Worm (Caenorhabditis elegans): ENCODE data around the gene W03F9.4.
A peak's percentile ranks its signal among the peaks of the same experiment; 100 is the strongest.

Gene W03F9.4

ce11 chrV:166687-167086 lies 15.5 kb upstream of the W03F9.4 start, which contains the start of gene Y108G3AL.2:
Gene Y108G3AL.2 (plus strand): TSS chrV:166987.
- no peak for TF ChIP-seq C34B4.2 (tag; optimal IDR thresholded peaks at IDR 0.05)

- no peak for TF ChIP-seq fkh-10 (GFP tag; optimal IDR thresholded peaks at IDR 0.05)
- no peak for TF ChIP-seq nhr-84 (tag; optimal IDR thresholded peaks at IDR 0.05)
- TF ChIP-seq jun-1 (tag; optimal IDR thresholded peaks at IDR 0.05): no peak
- no peak for TF ChIP-seq lir-3 (tag; optimal IDR thresholded peaks at IDR 0.05; ENCODE audit: poor library complexity)
- no peak for TF ChIP-seq nhr-237 (tag; optimal IDR thresholded peaks at IDR 0.05)
- no peak for TF ChIP-seq nhr-11 (tag; optimal IDR thresholded peaks at IDR 0.05)
- no peak for TF ChIP-seq nhr-28 (tag; optimal IDR thresholded peaks at IDR 0.05)
- TF ChIP-seq pag-3 (tag; optimal IDR thresholded peaks at IDR 0.05; ENCODE audit: borderline replicate concordance, insufficient read depth): no peak
- peak in 1 of 2 experiments; percentile 43 for TF ChIP-seq mdl-1 (tag; optimal IDR thresholded peaks at IDR 0.05)
- TF ChIP-seq snu-23 (GFP tag; optimal IDR thresholded peaks at IDR 0.05): peak; percentile 70
- TF ChIP-seq C04F5.9 (tag; optimal IDR thresholded peaks at IDR 0.05): no peak
- TF ChIP-seq fkh-4 (tag; optimal IDR thresholded peaks at IDR 0.05; ENCODE audit: borderline replicate concordance): peak; percentile 27
- TF ChIP-seq grh-1 (GFP tag; IDR thresholded peaks at IDR 0.05): no peak
- peak in 2 of 6 experiments; percentile 11 to 19 for TF ChIP-seq elt-3 (tag; optimal IDR thresholded peaks at IDR 0.05)
- no peak for TF ChIP-seq ceh-8 (GFP tag; optimal IDR thresholded peaks at IDR 0.05)
- TF ChIP-seq egl-27 (tag; optimal IDR thresholded peaks at IDR 0.05): no peak
- peak; percentile 52 for TF ChIP-seq xbp-1 (tag; optimal IDR thresholded peaks at IDR 0.05)
- TF ChIP-seq zip-4 (GFP tag; optimal IDR thresholded peaks at IDR 0.05): no peak
- no peak for TF ChIP-seq zag-1 (tag; optimal IDR thresholded peaks at IDR 0.05)
- no peak for TF ChIP-seq ceh-88 (GFP tag; IDR thresholded peaks at IDR 0.05)
- TF ChIP-seq unc-86 (tag; optimal IDR thresholded peaks at IDR 0.05): peak; percentile 38
- TF ChIP-seq aha-1 (tag; optimal IDR thresholded peaks at IDR 0.05): no peak
- no peak for TF ChIP-seq Y116A8C.19 (tag; optimal IDR thresholded peaks at IDR 0.05; ENCODE audit: borderline replicate concordance)
- TF ChIP-seq fos-1 (tag; optimal IDR thresholded peaks at IDR 0.05): peak; percentile 51
- no peak for TF ChIP-seq hlh-4 (tag; optimal IDR thresholded peaks at IDR 0.05)
- TF ChIP-seq efl-3 (GFP tag; optimal IDR thresholded peaks at IDR 0.05): no peak
- TF ChIP-seq isw-1 (GFP tag; IDR thresholded peaks at IDR 0.05): peak; percentile 15; the same call in 1 of the 2 replicates
- peak; percentile 91 to 97 (median 96) for TF ChIP-seq dpl-1 (GFP tag; optimal IDR thresholded peaks at IDR 0.05)
- peak; percentile 59 to 84 for TF ChIP-seq lsy-2 (tag; optimal IDR thresholded peaks at IDR 0.05)
- TF ChIP-seq ztf-4 (tag; optimal IDR thresholded peaks at IDR 0.05): no peak
- TF ChIP-seq rnt-1 (tag; optimal IDR thresholded peaks at IDR 0.05): peak; percentile 54
- peak; percentile 61 for TF ChIP-seq nhr-47 (tag; optimal IDR thresholded peaks at IDR 0.05)
- peak; percentile 74 for TF ChIP-seq nhr-71 (tag; optimal IDR thresholded peaks at IDR 0.05)
- TF ChIP-seq blmp-1 (tag; optimal IDR thresholded peaks at IDR 0.05): peak; percentile 37
- TF ChIP-seq sup-37 (GFP tag; optimal IDR thresholded peaks at IDR 0.05): no peak
- TF ChIP-seq ceh-82 (tag; optimal IDR thresholded peaks at IDR 0.05): peak; percentile 31 to 53 (median 51)
- TF ChIP-seq irx-1 (tag; optimal IDR thresholded peaks at IDR 0.05): peak; percentile 68
- peak; percentile 33 for TF ChIP-seq nhr-90 (tag; optimal IDR thresholded peaks at IDR 0.05; ENCODE audit: poor library complexity)
- TF ChIP-seq nhr-12 (tag; optimal IDR thresholded peaks at IDR 0.05): no peak
- TF ChIP-seq lin-14 (GFP tag; optimal IDR thresholded peaks at IDR 0.05): no peak
- peak; percentile 8 for TF ChIP-seq egl-13 (tag; optimal IDR thresholded peaks at IDR 0.05)
- TF ChIP-seq dsc-1 (tag; optimal IDR thresholded peaks at IDR 0.05): peak; percentile 64
- TF ChIP-seq swsn-7 (tag; optimal IDR thresholded peaks at IDR 0.05): peak; percentile 44
- no peak for TF ChIP-seq pqm-1 (tag; optimal IDR thresholded peaks at IDR 0.05)
- 0 out of 2 replicates have a peak, but pooled peaks have one; percentile 32 for TF ChIP-seq unc-98 (GFP tag; IDR thresholded peaks at IDR 0.05)
- TF ChIP-seq ceh-90 (tag; optimal IDR thresholded peaks at IDR 0.05): peak; percentile 72
- peak; percentile 28 for TF ChIP-seq fkh-8 (tag; optimal IDR thresholded peaks at IDR 0.05)
Observed at ce11 chrV:156044-156869, 5.1 kb upstream of the W03F9.4 start, which contains the start of gene ttb-1. Gene ttb-1 (plus strand): TSS chrV:156819.

Measured in whole organism, L1 larva.